Worm (Caenorhabditis elegans) whole organism, L4 larva: ENCODE results near the gene W01C8.1.

Experiments used
- egl-27 ChIP-seq: sonication (generic microtip); optimal IDR thresholded peaks from 3 replicates; lab custom pipeline; 2017; ENCODE audit warnings: missing biosample characterization, missing genetic modification reagents, missing genetic modification characterization
- php-3 ChIP-seq: fragments of 200-800 bp; sonication (Bioruptor generic); IDR thresholded peaks from 2 replicates; pipeline ENCODE4 v1.3.6; 2022; ENCODE audit warnings: missing genetic modification reagents, missing genetic modification characterization, missing compliant biosample characterization

ce11 chrX:5715369-5715768 is 23.2 kb downstream of the W01C8.1 start:
- TF ChIP-seq php-3 (GFP tag; lab: Robert Waterston, UW) (peak; percentile 63; the same call in 1 of the 2 replicates), egl-27 (tag; lab: Kevin White, UChicago) (no peak)
